Fruit fly (Drosophila melanogaster): Measurements from ENCODE around the gene bwa.
A peak's percentile ranks its signal among the peaks of the same experiment; 100 is the strongest.

bwa gene

DNA sequence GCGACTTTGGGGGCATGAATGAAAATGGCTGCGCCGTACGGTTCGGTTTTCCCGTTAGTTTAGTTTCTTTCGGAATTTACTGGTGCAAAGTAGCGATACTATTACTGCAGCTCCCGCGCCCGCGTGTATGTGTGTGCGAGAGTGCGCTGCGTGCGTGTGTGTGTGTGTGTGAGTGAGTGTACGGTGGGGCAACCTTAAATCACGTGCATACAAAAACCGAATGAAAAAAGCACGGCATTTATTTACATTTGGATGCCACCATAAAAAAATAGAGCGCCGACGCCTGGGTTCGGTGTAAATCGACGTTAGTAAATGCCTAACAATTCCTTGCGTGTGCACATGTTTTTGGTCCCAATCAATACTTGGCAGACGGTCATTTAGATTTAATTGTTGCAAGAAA, 31.6 kb downstream of the bwa start:
- TF ChIP-seq CG4496 (GFP tag; IDR thresholded peaks at IDR 0.05) (peak; percentile 8; the same call in 1 of the 3 replicates), CG32121 (GFP tag; IDR thresholded peaks at IDR 0.05) (no peak), Ets98B (GFP tag; IDR thresholded peaks at IDR 0.05) (peak; percentile 22), fd96Ca (GFP tag; IDR thresholded peaks at IDR 0.05) (peak; percentile 13; the same call in 1 of the 3 replicates)

DNA sequence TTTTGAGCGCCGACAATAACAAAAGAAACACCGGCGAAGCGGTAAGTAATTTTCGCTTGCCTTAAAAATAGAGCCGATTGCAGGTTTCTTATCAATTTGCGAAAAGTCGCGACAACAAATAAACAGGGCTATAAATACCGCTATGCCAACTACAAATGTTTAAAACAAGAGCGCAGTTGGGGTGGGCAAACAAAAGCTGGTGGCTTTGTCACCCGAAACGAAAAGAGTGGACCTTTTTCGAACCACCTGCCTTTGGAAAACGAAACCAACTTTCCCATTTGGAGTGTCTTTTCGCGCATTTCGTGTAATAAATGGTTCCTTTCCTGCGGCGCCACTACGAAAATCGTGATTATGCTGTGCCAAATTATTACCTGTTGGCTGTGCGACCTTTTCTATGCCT, 32.0 kb downstream of the bwa start:
- TF ChIP-seq CG14655 (GFP tag; optimal IDR thresholded peaks at IDR 0.05) (no peak), Snoo (tag; optimal IDR thresholded peaks at IDR 0.05) (no peak), CG12605 (GFP tag; IDR thresholded peaks at IDR 0.05) (0 out of 2 replicates have a peak, but pooled peaks have one; percentile 13), Ets98B (GFP tag; IDR thresholded peaks at IDR 0.05) (peak; percentile 5; the same call in 1 of the 2 replicates), CG10348 (GFP tag; IDR thresholded peaks at IDR 0.05) (no peak), fd96Ca (GFP tag; IDR thresholded peaks at IDR 0.05) (no peak), CG8159 (tag; optimal IDR thresholded peaks at IDR 0.05) (peak; percentile 87), CG15710 (tag; optimal IDR thresholded peaks at IDR 0.05) (no peak)

DNA sequence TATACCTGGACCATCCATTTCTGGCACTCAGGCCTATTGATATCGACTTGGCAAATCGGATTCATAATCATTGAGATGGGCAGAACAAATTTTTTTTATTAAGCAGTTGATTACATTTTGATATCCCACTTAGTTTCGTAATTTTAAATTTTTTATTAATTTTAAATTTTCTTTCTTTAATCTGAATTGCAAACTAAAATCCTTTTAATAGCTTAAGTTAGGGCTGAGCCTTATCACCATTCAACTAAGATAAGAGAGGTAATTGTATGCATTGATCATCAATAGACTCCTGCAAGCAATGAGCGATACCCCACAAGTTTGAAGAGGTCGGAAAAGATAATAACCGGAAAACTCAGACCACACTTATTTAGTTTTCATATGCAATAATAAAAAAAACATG, 37.9 kb downstream of the bwa start, which contains the start of gene CG13970:
Gene CG13970 (minus strand): TSS at position 101 of the 400 bp plus-strand sequence.
- TF ChIP-seq fd96Ca (GFP tag; IDR thresholded peaks at IDR 0.05): no peak
- no peak for TF ChIP-seq CG32121 (GFP tag; IDR thresholded peaks at IDR 0.05)
- no peak for TF ChIP-seq Pif1A (GFP tag; optimal IDR thresholded peaks at IDR 0.05)
- TF ChIP-seq CG4496 (GFP tag; IDR thresholded peaks at IDR 0.05): no peak
- no peak for TF ChIP-seq CG12605 (GFP tag; IDR thresholded peaks at IDR 0.05)
- TF ChIP-seq CG8159 (tag; optimal IDR thresholded peaks at IDR 0.05): no peak
- no peak for TF ChIP-seq EcR (GFP tag; optimal IDR thresholded peaks at IDR 0.05)
- no peak for TF ChIP-seq CG9948 (tag; optimal IDR thresholded peaks at IDR 0.05)
- no peak for TF ChIP-seq CG14655 (GFP tag; optimal IDR thresholded peaks at IDR 0.05)
- TF ChIP-seq CG15710 (tag; optimal IDR thresholded peaks at IDR 0.05): no peak
- no peak for TF ChIP-seq Snoo (tag; optimal IDR thresholded peaks at IDR 0.05)
- TF ChIP-seq CG34367 (tag; optimal IDR thresholded peaks at IDR 0.05): no peak
- TF ChIP-seq Pif1B (GFP tag; optimal IDR thresholded peaks at IDR 0.05): no peak
- TF ChIP-seq gl (tag; optimal IDR thresholded peaks at IDR 0.05): no peak
- no peak for TF ChIP-seq CG13204 (GFP tag; optimal IDR thresholded peaks at IDR 0.05)
- no peak for TF ChIP-seq CG8301 (tag; optimal IDR thresholded peaks at IDR 0.05)
- TF ChIP-seq Ets98B (GFP tag; IDR thresholded peaks at IDR 0.05): no peak

DNA sequence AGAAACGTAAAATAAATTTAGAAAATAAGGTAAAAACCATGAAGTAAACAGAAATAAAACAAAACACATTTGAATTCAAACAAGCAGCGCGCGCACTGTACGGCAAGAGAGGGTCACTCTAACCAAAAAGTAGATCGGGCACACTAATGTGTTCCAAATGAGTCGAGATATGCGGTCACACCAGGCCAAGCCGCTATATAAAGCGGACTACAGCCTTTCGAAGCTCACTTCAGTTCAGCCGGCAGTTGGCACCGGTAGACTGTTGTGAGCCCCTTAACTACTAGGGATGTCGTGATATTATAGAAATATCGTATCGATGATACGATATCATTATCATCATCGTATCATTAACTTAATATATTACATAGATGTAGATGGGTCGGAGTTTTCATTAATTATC, 38.3 kb downstream of the bwa start:
- TF ChIP-seq fd96Ca (GFP tag; IDR thresholded peaks at IDR 0.05): no peak
- TF ChIP-seq CG12605 (GFP tag; IDR thresholded peaks at IDR 0.05): no peak
- TF ChIP-seq Pif1A (GFP tag; optimal IDR thresholded peaks at IDR 0.05): no peak
- no peak for TF ChIP-seq CG15710 (tag; optimal IDR thresholded peaks at IDR 0.05)
- no peak for TF ChIP-seq CG13204 (GFP tag; optimal IDR thresholded peaks at IDR 0.05)
- TF ChIP-seq CG10348 (GFP tag; IDR thresholded peaks at IDR 0.05): no peak
- TF ChIP-seq D1 (tag; optimal IDR thresholded peaks at IDR 0.05): no peak
- no peak for TF ChIP-seq CG8159 (tag; optimal IDR thresholded peaks at IDR 0.05)
- TF ChIP-seq EcR (GFP tag; optimal IDR thresholded peaks at IDR 0.05): no peak
- TF ChIP-seq Snoo (tag; optimal IDR thresholded peaks at IDR 0.05): no peak
- no peak for TF ChIP-seq Pif1B (GFP tag; optimal IDR thresholded peaks at IDR 0.05)
- TF ChIP-seq CG9948 (tag; optimal IDR thresholded peaks at IDR 0.05): no peak
- no peak for TF ChIP-seq CG32121 (GFP tag; IDR thresholded peaks at IDR 0.05)
- no peak for TF ChIP-seq CG34367 (tag; optimal IDR thresholded peaks at IDR 0.05)
- TF ChIP-seq CG14655 (GFP tag; optimal IDR thresholded peaks at IDR 0.05): no peak
- no peak for TF ChIP-seq CG8301 (tag; optimal IDR thresholded peaks at IDR 0.05)

DNA sequence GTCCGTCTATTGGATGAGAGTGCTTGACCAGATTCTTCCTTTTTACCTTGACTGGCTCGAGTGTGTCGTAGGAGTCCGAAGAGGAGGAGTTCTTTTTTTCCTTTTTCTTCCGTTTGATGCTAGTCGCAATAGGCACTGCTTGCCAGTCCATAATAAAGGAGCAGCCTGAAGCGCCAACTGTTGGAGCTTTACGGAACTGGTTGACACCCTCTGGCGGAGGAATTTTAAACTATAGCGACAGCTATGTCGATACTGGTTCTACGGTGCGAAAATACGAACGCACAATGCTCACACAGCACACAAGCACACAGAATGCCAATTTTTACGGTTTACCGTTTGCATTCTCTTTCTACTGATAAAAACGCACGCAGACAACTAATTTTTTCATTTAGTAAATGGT, 40.4 kb downstream of the bwa start:
- TF ChIP-seq EcR (GFP tag; optimal IDR thresholded peaks at IDR 0.05) (no peak), Ets98B (GFP tag; IDR thresholded peaks at IDR 0.05) (no peak)

DNA sequence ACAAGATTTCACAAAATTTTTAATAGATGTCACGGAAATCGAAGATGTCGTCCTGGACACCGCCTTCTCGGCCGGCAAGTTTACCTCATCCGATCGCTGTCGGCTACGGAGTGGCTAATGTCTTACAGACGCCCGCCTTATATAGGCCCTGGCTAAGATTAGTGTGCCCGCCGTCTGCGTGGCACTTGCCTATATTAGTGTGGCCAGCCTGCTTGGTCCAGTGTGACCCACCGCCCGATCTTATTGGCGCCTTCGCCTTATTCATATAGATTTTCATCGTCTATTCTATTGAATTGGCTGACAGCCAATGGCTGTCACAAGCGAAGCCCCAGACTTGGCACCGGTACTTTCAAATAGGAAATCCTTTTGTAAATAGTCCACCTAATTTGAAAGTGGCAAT, 49.7 kb downstream of the bwa start:
- TF ChIP-seq CG8301 (tag; optimal IDR thresholded peaks at IDR 0.05) (no peak), CG4496 (GFP tag; IDR thresholded peaks at IDR 0.05) (no peak)

DNA sequence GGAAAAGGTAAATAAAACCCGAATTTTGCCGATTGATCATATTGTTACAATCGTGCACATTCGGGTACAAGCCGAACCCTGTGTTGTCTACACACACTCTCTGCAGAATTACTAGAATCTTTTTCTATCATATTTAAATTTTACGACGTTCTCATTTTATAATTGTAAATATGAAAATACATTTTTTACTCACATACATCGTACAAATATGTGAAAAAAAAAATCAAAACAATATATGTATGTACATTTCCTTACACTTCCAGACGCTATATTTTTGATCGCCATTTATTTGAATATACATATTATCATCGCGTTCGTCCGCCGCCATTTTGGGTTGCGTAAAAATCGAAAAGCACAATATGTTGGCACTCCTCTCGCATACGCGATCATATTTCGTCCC, 51.6 kb downstream of the bwa start:
- TF ChIP-seq CG9948 (tag; optimal IDR thresholded peaks at IDR 0.05): no peak
- TF ChIP-seq CG17806 (tag; optimal IDR thresholded peaks at IDR 0.05): no peak
- TF ChIP-seq fd96Ca (GFP tag; IDR thresholded peaks at IDR 0.05): no peak
- TF ChIP-seq CG12605 (GFP tag; IDR thresholded peaks at IDR 0.05): no peak
- TF ChIP-seq CG8159 (tag; optimal IDR thresholded peaks at IDR 0.05): no peak
- TF ChIP-seq gl (tag; optimal IDR thresholded peaks at IDR 0.05): no peak
- TF ChIP-seq CG13204 (GFP tag; optimal IDR thresholded peaks at IDR 0.05): no peak
- TF ChIP-seq CG8301 (tag; optimal IDR thresholded peaks at IDR 0.05): no peak
- TF ChIP-seq CG14655 (GFP tag; optimal IDR thresholded peaks at IDR 0.05): no peak
- no peak for TF ChIP-seq Pif1B (GFP tag; optimal IDR thresholded peaks at IDR 0.05)
- no peak for TF ChIP-seq CG15710 (tag; optimal IDR thresholded peaks at IDR 0.05)
- TF ChIP-seq rn (GFP tag; IDR thresholded peaks at IDR 0.05): no peak
- TF ChIP-seq EcR (GFP tag; optimal IDR thresholded peaks at IDR 0.05): no peak
- TF ChIP-seq CG32121 (GFP tag; IDR thresholded peaks at IDR 0.05): no peak
- TF ChIP-seq CG4496 (GFP tag; IDR thresholded peaks at IDR 0.05): no peak
- no peak for TF ChIP-seq CG10348 (GFP tag; IDR thresholded peaks at IDR 0.05)
- no peak for TF ChIP-seq Ets98B (GFP tag; IDR thresholded peaks at IDR 0.05)
- TF ChIP-seq Snoo (tag; optimal IDR thresholded peaks at IDR 0.05): no peak
- TF ChIP-seq D1 (tag; optimal IDR thresholded peaks at IDR 0.05): no peak
- TF ChIP-seq Pif1A (GFP tag; optimal IDR thresholded peaks at IDR 0.05): no peak

Data from whole organism, pupa.